Worm (Caenorhabditis elegans) whole organism, late embryonic: ENCODE measurements around the gene lgg-1.

Experiments used
- K02D7.2 ChIP-seq: sonication (generic microtip); optimal IDR thresholded peaks from 2 replicates; lab custom pipeline; 2017; ENCODE audit warnings: mild to moderate bottlenecking, missing genetic modification characterization, missing compliant biosample characterization
- ceh-30 ChIP-seq: fragments of 150-350 bp; optimal IDR thresholded peaks from 2 replicates; lab custom pipeline; 2014; ENCODE audit warnings: missing biosample characterization, missing genetic modification characterization
- ets-4 ChIP-seq: sonication (generic microtip); optimal IDR thresholded peaks from 2 replicates; lab custom pipeline; 2016; ENCODE audit warnings: missing genetic modification characterization, missing compliant biosample characterization
- hlh-8 ChIP-seq: sonication (generic microtip); optimal IDR thresholded peaks from 2 replicates; lab custom pipeline; 2016; ENCODE audit warnings: missing genotype, missing genetic modification characterization, missing compliant biosample characterization
- lim-6 ChIP-seq: sonication (generic microtip); optimal IDR thresholded peaks from 2 replicates; lab custom pipeline; 2016; ENCODE audit warnings: missing genetic modification characterization, missing compliant biosample characterization
- nhr-11 ChIP-seq: fragments of 150-350 bp; optimal IDR thresholded peaks from 2 replicates; lab custom pipeline; 2014; ENCODE audit warnings: missing biosample characterization, missing genetic modification characterization
- pqm-1 ChIP-seq: sonication (generic microtip); optimal IDR thresholded peaks from 2 replicates; lab custom pipeline; 2016; ENCODE audit warnings: missing genetic modification characterization, missing compliant biosample characterization
- sox-4 ChIP-seq: sonication (generic microtip); optimal IDR thresholded peaks from 2 replicates; lab custom pipeline; 2017; ENCODE audit warnings: mild to moderate bottlenecking, missing genetic modification characterization, inconsistent platforms, missing compliant biosample characterization
- ttx-3 ChIP-seq: sonication (generic microtip); optimal IDR thresholded peaks from 2 replicates; lab custom pipeline; 2016; ENCODE audit warnings: missing genetic modification reagents, missing genetic modification characterization, missing compliant biosample characterization
- zip-5 ChIP-seq: sonication (generic microtip); optimal IDR thresholded peaks from 2 replicates; lab custom pipeline; 2016; ENCODE audit warnings: missing genetic modification characterization, missing compliant biosample characterization

DNA sequence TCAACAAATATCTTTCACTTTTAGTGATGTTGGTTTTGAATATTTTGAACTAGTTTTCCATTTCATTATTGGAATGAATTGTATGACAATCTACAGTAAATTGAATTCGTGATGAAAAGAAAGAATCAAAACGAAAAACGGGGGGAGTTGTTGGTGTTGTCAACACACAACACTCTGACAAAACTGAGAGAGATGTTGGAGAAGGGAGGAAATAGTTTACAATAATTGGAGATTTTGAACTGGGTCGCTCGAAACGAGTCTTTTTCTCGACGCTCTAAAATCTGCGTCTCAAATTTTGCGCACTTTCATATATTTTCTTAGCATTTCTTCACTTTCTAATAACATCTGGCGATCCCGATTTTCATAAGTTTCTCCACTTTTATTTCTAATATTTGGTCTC lies 3.6 kb downstream of the lgg-1 start, which contains the start of gene txt-18:
- TF ChIP-seq zip-5 (tag; lab: Kevin White, UChicago) (no peak), lim-6 (tag; lab: Kevin White, UChicago) (no peak), hlh-8 (tag; lab: Kevin White, UChicago) (no peak), nhr-11 (tag; lab: Kevin White, UChicago) (no peak), ceh-30 (no peak), ets-4 (tag; lab: Kevin White, UChicago) (no peak), K02D7.2 (no peak), ttx-3 (tag; lab: Kevin White, UChicago) (no peak), sox-4 (no peak), pqm-1 (tag; lab: Kevin White, UChicago) (no peak)
